Worm (Caenorhabditis elegans): Measurements from ENCODE around the gene srb-17.

DNA sequence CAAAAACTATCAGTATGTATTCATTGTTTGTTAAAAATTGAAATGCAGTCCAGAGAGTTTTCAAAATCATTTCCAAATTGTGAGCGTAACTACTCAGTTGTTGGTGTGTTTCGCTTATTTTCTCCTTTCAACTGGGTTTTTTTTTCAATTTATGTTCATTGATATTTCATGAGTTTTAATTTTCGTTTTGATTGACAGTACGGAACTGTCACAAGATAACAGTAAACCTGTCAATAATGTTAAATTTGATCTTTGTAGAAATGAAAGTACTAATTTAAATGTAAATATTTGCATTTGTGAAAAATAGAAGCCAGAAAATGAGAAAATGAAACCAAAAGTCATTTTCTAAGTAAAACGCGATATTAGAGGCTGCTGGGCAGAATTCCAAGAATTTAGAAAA is 5.6 kb upstream of the srb-17 start:
- TF ChIP-seq nhr-6 (tag; optimal IDR thresholded peaks at IDR 0.05) (no peak), mdl-1 (tag; optimal IDR thresholded peaks at IDR 0.05) (no peak), ceh-82 (tag; optimal IDR thresholded peaks at IDR 0.05) (no peak), nhr-25 (tag; optimal IDR thresholded peaks at IDR 0.05) (no peak), snpc-4 (tag; optimal IDR thresholded peaks at IDR 0.05) (no peak), peb-1 (tag; optimal IDR thresholded peaks at IDR 0.05) (no peak), lin-11 (tag; optimal IDR thresholded peaks at IDR 0.05) (no peak), ZK546.5 (tag; optimal IDR thresholded peaks at IDR 0.05) (no peak), alr-1 (tag; optimal IDR thresholded peaks at IDR 0.05) (no peak), nhr-10 (tag; optimal IDR thresholded peaks at IDR 0.05) (no peak), elt-1 (tag; optimal IDR thresholded peaks at IDR 0.05) (no peak)
